Worm (Caenorhabditis elegans) whole organism, midembryonic: Measurements from ENCODE around the gene C12D8.20.

Source experiments
- T22C8.4 ChIP-seq: fragments of 200-800 bp; sonication (Bioruptor generic); IDR thresholded peaks from 2 replicates; pipeline ENCODE4 v1.3.6; 2022; ENCODE audit warnings: missing genetic modification characterization, missing compliant biosample characterization
- flt-1 ChIP-seq: fragments of 200-800 bp; sonication (Bioruptor generic); IDR thresholded peaks from 2 replicates; pipeline ENCODE4 v1.3.6; 2022; ENCODE audit warnings: missing genetic modification characterization, missing compliant biosample characterization
- klf-2 ChIP-seq: fragments of 200-800 bp; sonication (Bioruptor generic); conservative IDR thresholded peaks from 2 replicates; pipeline ENCODE4 v1.3.6; 2022; ENCODE audit warnings: missing genetic modification reagents, missing genetic modification characterization, missing compliant biosample characterization
- med-1 ChIP-seq: sonication (generic microtip); optimal IDR thresholded peaks from 2 replicates; lab custom pipeline; 2017; ENCODE audit warnings: missing genetic modification characterization, mild to moderate bottlenecking, missing compliant biosample characterization, antibody characterized with exemption, missing genetic modification reagents; ENCODE audit not compliant: insufficient read depth
- tab-1 ChIP-seq: fragments of 200-800 bp; sonication (Bioruptor generic); IDR thresholded peaks from 2 replicates; pipeline ENCODE4 v1.3.6; 2022; ENCODE audit warnings: missing genetic modification characterization, missing compliant biosample characterization
- ztf-23 ChIP-seq: fragments of 200-800 bp; sonication (Bioruptor generic); IDR thresholded peaks from 2 replicates; pipeline ENCODE4 v1.3.6; 2022; ENCODE audit warnings: missing genetic modification reagents, missing genetic modification characterization, missing compliant biosample characterization
- ztf-29 ChIP-seq: fragments of 200-800 bp; sonication (Bioruptor generic); IDR thresholded peaks from 2 replicates; pipeline ENCODE4 v1.3.6; 2022; ENCODE audit warnings: missing genetic modification reagents, missing genetic modification characterization, missing compliant biosample characterization

DNA sequence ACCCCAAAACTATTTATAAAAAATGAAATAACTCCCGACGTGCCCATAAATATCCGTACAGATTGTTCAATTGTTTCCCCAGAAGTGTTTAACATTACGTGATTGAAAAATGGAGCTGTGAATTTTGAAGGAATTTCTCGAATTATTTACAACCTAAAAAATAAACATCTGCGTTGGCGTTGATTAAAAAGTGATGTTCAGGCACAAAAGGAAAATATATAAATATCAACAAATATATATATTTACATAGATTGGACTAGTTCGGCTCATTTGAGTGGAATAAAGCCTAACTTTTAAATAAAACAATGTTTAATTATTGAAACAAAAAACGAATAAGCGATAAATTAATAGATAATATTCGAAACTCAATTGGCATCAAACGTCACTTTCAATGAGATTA lies 38.4 kb downstream of the C12D8.20 start, which contains the start of gene sri-18:
- TF ChIP-seq klf-2 (no peak), med-1 (GFP tag; lab: Kevin White, UChicago) (no peak), ztf-29 (no peak), ztf-23 (no peak), T22C8.4 (GFP tag; lab: Robert Waterston, UW) (no peak), flt-1 (GFP tag; lab: Robert Waterston, UW) (no peak), tab-1 (GFP tag; lab: Robert Waterston, UW) (no peak)
